Worm (Caenorhabditis elegans): ENCODE measurements around the gene F55C12.6.

The F55C12.6 gene

DNA sequence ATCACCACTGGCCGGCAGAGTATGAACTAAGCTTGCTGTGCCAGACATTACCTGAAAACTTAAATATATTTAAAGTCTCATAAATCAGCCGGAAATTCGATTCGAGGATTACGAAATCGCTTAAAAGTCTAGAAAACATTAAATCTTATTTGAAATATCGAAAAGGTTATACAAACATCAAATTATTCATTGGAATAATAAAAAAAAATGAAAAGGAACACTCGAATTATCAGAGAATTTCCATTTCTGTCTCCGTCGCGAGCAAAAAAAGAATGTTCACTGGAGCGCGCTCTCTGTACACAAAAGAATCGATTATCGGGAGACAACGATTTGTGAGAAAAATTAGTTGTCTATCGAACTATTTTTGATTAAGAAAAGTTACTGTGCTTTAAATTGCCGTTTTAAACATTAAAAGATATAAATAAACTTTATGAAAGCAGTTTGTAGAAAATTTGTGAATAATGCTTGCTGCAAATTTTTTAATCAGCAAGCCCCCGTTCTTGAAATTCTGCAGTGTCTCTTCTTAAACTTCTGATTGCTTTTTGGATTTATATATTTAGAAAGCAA lies 39.7 kb downstream of the F55C12.6 start, which contains the start of gene fzo-1:
TSS of gene fzo-1 (minus strand) at position 51 of the 567 bp plus-strand sequence.
- TF ChIP-seq W03F9.2 (tag; optimal IDR thresholded peaks at IDR 0.05) (peak; percentile 34), dao-5 (tag; optimal IDR thresholded peaks at IDR 0.05) (no peak)

DNA sequence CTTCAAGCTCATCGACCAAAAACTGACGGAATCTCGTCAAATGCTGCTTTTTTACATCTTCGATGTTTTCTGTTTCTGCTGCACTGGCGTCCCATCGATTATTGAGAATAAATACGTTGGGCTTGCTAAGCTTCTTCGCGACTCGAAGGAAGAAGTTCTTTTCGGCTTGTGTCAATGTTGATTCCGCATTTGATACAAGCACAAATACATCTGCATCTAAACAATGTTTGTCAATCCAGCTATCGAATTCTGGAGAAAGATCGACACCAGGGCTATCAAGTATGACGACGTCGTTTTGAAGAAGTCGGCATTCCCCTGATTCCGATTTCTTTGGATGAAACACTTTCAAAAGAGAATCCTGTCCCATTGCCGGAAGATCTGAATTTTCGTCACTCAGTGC lies 40.8 kb downstream of the F55C12.6 start:
- TF ChIP-seq W03F9.2 (tag; optimal IDR thresholded peaks at IDR 0.05), result no peak
- no peak for TF ChIP-seq dao-5 (tag; optimal IDR thresholded peaks at IDR 0.05)
- TF ChIP-seq him-1 (tag; optimal IDR thresholded peaks at IDR 0.05), result no peak

DNA sequence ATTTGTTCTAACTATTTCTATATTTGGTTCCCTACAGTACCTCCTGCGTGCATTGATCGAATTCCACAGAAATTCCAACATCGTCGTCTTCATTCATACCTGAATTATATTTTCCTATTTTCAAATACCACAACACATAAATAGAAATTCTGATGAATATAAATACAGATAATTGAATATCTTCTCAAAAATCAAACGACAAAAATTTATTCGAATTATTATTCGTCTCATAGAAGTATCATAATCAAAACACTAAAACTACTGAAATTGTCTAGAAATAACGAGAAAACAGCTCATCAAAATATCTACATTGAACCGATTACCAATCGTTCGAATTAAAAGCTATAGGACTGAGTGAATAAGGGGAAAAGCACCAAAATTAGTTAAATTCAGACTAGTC lies 42.8 kb downstream of the F55C12.6 start, which contains the start of gene gtap-1:
TSS of gene gtap-1 (minus strand) at position 101 of the 400 bp plus-strand sequence.
- no peak for TF ChIP-seq him-1 (tag; optimal IDR thresholded peaks at IDR 0.05)
- no peak for TF ChIP-seq dao-5 (tag; optimal IDR thresholded peaks at IDR 0.05)
- no peak for TF ChIP-seq W03F9.2 (tag; optimal IDR thresholded peaks at IDR 0.05)

DNA sequence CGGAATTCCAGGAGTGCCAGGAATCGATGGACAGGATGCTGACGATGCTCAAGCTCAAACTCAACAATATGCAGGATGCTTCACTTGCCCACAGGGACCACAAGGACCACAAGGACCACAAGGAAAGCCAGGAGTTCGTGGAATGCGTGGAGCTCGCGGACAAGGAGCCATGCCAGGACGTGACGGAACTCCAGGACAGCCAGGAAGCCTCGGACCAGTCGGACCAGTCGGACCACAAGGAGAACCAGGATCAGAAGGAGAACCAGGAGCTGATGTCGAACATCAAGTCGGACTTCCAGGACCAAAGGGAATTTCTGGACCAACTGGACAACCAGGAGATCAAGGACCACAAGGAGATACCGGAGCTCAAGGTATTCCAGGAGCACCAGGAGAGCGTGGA lies 44.6 kb downstream of the F55C12.6 start:
- TF ChIP-seq dao-5 (tag; optimal IDR thresholded peaks at IDR 0.05), result no peak
- no peak for TF ChIP-seq him-1 (tag; optimal IDR thresholded peaks at IDR 0.05)
- no peak for TF ChIP-seq W03F9.2 (tag; optimal IDR thresholded peaks at IDR 0.05)

DNA sequence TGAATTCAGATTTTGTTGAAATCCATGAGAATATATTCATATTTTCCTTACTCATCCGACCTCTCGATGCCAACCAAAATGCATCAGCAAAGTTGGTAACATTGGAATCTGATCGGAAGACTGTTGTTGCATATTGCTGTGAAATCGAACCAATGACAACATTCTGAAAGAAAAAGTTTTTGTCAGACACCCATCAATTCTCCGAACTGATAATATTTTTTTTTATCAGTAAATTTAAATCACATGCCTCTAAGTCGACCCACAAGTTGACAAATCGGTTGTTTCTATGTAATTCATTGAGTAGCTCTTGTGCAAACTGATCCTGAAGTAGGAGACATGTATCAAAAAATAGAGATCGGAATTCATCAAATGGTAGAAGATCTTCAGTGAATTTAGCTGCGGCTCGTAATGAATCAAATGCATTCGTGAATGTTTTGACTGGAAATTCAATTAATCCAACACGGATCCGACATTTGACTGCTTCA lies 46.0 kb downstream of the F55C12.6 start, which contains the start of gene col-74:
TSS of gene col-74 (plus strand) at position 435 of the 485 bp plus-strand sequence.
- TF ChIP-seq W03F9.2 (tag; optimal IDR thresholded peaks at IDR 0.05), result no peak
- TF ChIP-seq him-1 (tag; optimal IDR thresholded peaks at IDR 0.05), result no peak
- no peak for TF ChIP-seq dao-5 (tag; optimal IDR thresholded peaks at IDR 0.05)

DNA sequence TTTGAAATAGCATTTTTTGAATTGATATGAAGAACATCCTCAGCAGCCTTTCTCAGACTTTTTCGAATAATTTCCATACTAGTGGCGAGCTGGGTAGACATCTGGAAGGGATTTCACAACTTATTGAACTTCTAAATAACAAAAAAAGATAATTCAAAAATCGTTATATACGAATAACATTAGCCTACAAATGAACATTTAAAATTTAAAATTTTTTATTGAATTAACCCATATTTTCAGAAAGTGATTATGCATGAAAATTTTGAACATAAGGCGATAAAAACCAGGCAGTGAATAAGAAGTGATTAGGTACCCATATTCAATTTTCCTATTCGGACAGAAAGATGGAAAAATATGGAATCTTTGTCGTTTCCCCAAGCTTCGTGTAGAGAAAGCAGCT lies 47.5 kb downstream of the F55C12.6 start, which contains the start of gene ZK1248.11:
TSS of gene ZK1248.11 (minus strand) at position 101 of the 400 bp plus-strand sequence.
- TF ChIP-seq him-1 (tag; optimal IDR thresholded peaks at IDR 0.05) (no peak), dao-5 (tag; optimal IDR thresholded peaks at IDR 0.05) (no peak), W03F9.2 (tag; optimal IDR thresholded peaks at IDR 0.05) (no peak)

DNA sequence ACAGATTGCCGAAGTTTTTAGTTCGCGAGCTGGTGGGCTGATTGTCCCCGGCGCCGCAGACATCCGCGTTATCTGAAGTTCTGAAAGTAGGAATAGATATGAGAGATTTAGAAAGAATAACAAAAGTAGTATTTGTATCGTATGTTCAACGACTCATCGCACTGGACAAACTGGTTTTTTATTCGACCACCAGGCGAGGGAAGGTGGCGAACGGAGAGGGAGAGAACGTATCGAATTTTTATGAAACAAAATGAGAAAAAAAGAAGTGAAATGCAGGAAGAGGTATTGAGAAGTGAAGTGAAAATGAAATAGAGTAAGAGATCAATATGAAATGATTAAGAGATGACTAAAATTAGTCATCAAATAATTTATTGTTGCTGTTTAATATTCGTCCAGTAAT lies 48.6 kb downstream of the F55C12.6 start, which contains the start of gene tbc-2:
TSS of gene tbc-2 (minus strand) at position 80 of the 400 bp plus-strand sequence.
- TF ChIP-seq dao-5 (tag; optimal IDR thresholded peaks at IDR 0.05) (no peak), W03F9.2 (tag; optimal IDR thresholded peaks at IDR 0.05) (no peak), him-1 (tag; optimal IDR thresholded peaks at IDR 0.05) (no peak)
